Worm (Caenorhabditis elegans): ENCODE results near the gene msp-59.

- no peak for TF ChIP-seq lsy-2 (tag; optimal IDR thresholded peaks at IDR 0.05)
- TF ChIP-seq lin-39 (tag; optimal IDR thresholded peaks at IDR 0.05) = no peak
- no peak for TF ChIP-seq nhr-25 (tag; optimal IDR thresholded peaks at IDR 0.05)
- no peak for TF ChIP-seq peb-1 (tag; optimal IDR thresholded peaks at IDR 0.05)
- TF ChIP-seq fos-1 (tag; optimal IDR thresholded peaks at IDR 0.05) = no peak
- TF ChIP-seq mdl-1 (tag; optimal IDR thresholded peaks at IDR 0.05) = no peak
Observed at ce11 chrIV:5272518-5272917, 40.4 kb downstream of the msp-59 start, which contains the start of gene F36H12.3.
